Worm (Caenorhabditis elegans) whole organism, early embryonic: ENCODE results near the gene C25B8.8.

ENCODE experiments used
- B0310.2 ChIP-seq: sonication (generic microtip); optimal IDR thresholded peaks from 2 replicates; lab custom pipeline; 2016; ENCODE audit warnings: mild to moderate bottlenecking, missing genetic modification characterization, missing compliant biosample characterization
- F13C5.2 ChIP-seq: sonication (generic microtip); optimal IDR thresholded peaks from 2 replicates; lab custom pipeline; 2017; ENCODE audit warnings: mild to moderate bottlenecking, missing genetic modification characterization, inconsistent platforms, missing compliant biosample characterization
- aly-1 ChIP-seq: sonication (generic microtip); optimal IDR thresholded peaks from 2 replicates; lab custom pipeline; 2016; ENCODE audit warnings: missing genetic modification characterization, missing compliant biosample characterization
- ama-1 ChIP-seq: fragments of 150-350 bp; optimal IDR thresholded peaks from 2 replicates; lab custom pipeline; 2014
- ceh-13 ChIP-seq: fragments of 200-800 bp; sonication (Bioruptor generic); optimal IDR thresholded peaks from 2 replicates; lab custom pipeline; 2018; ENCODE audit warnings: mild to moderate bottlenecking, missing genetic modification characterization, missing compliant biosample characterization
- ceh-36 ChIP-seq: sonication (generic microtip); optimal IDR thresholded peaks from 2 replicates; lab custom pipeline; 2016; ENCODE audit warnings: missing genetic modification characterization, inconsistent platforms, missing compliant biosample characterization
- ets-7 ChIP-seq: sonication (generic microtip); optimal IDR thresholded peaks from 2 replicates; lab custom pipeline; 2016; ENCODE audit warnings: missing genotype, missing genetic modification characterization, missing compliant biosample characterization
- flt-1 ChIP-seq: fragments of 200-800 bp; sonication (Bioruptor generic); IDR thresholded peaks from 2 replicates; pipeline ENCODE4 v1.3.6; 2022; ENCODE audit warnings: missing genetic modification characterization, missing compliant biosample characterization
- hmbx-1 ChIP-seq: sonication (generic microtip); optimal IDR thresholded peaks from 2 replicates; lab custom pipeline; 2016; ENCODE audit warnings: mild to moderate bottlenecking, missing genetic modification characterization, missing compliant biosample characterization
- hmg-4 ChIP-seq: fragments of 200-800 bp; sonication (Bioruptor generic); optimal IDR thresholded peaks from 2 replicates; lab custom pipeline; 2018; ENCODE audit warnings: mild to moderate bottlenecking, missing genetic modification characterization, missing compliant biosample characterization
- hnd-1 ChIP-seq: sonication (generic microtip); optimal IDR thresholded peaks from 2 replicates; lab custom pipeline; 2016; ENCODE audit warnings: missing genetic modification characterization, missing compliant biosample characterization
- pes-1 ChIP-seq: fragments of 200-800 bp; sonication (Bioruptor generic); IDR thresholded peaks from 2 replicates; pipeline ENCODE4 v1.3.6; 2022; ENCODE audit warnings: missing genetic modification reagents, missing genetic modification characterization, missing compliant biosample characterization
- scrt-1 ChIP-seq: fragments of 200-800 bp; sonication (Bioruptor generic); IDR thresholded peaks from 2 replicates; pipeline ENCODE4 v1.3.6; 2022; ENCODE audit warnings: missing genetic modification characterization, missing compliant biosample characterization
- sea-1 ChIP-seq: fragments of 200-800 bp; sonication (Bioruptor generic); conservative IDR thresholded peaks from 2 replicates; pipeline ENCODE4 v1.3.6; 2022; ENCODE audit warnings: missing genetic modification characterization, missing compliant biosample characterization
- tbx-11 ChIP-seq: fragments of 200-800 bp; sonication (Bioruptor generic); IDR thresholded peaks from 2 replicates; pipeline ENCODE4 v1.3.6; 2022; ENCODE audit warnings: missing genetic modification characterization, missing compliant biosample characterization
- tbx-37 ChIP-seq: fragments of 200-800 bp; sonication (Bioruptor generic); conservative IDR thresholded peaks from 2 replicates; pipeline ENCODE4 v1.3.6; 2022; ENCODE audit warnings: missing genetic modification reagents, missing genetic modification characterization, missing compliant biosample characterization
- tra-4 ChIP-seq: sonication (generic microtip); optimal IDR thresholded peaks from 2 replicates; lab custom pipeline; 2017; ENCODE audit warnings: missing genetic modification characterization, missing compliant biosample characterization

Gene C25B8.8

ce11 chrX:6644971-6645704 is 35.3 kb downstream of the C25B8.8 start, which contains the start of gene C56E10.3:
TSS of gene C56E10.3 (plus strand) at chrX:6645654.
- TF ChIP-seq hmbx-1 (tag; lab: Kevin White, UChicago), result no peak
- no peak for TF ChIP-seq aly-1 (tag; lab: Kevin White, UChicago)
- no peak for TF ChIP-seq F13C5.2
- TF ChIP-seq pes-1 (GFP tag; lab: Robert Waterston, UW), result no peak
- no peak for TF ChIP-seq scrt-1 (GFP tag; lab: Robert Waterston, UW)
- TF ChIP-seq B0310.2, result no peak
- no peak for TF ChIP-seq hmg-4 (GFP tag; lab: Kevin White, UChicago)
- no peak for TF ChIP-seq ama-1 (lab: Kevin White, UChicago)
- TF ChIP-seq ets-7 (tag; lab: Kevin White, UChicago), result no peak
- TF ChIP-seq tra-4 (tag; lab: Kevin White, UChicago), result no peak

- TF ChIP-seq aly-1 (tag; lab: Kevin White, UChicago) (no peak), sea-1 (no peak), ama-1 (lab: Kevin White, UChicago) (no peak), tra-4 (tag; lab: Kevin White, UChicago) (no peak), flt-1 (GFP tag; lab: Robert Waterston, UW) (no peak), F13C5.2 (no peak), hmg-4 (GFP tag; lab: Kevin White, UChicago) (no peak), hnd-1 (tag; lab: Kevin White, UChicago) (no peak), scrt-1 (GFP tag; lab: Robert Waterston, UW) (no peak), tbx-11 (GFP tag; lab: Robert Waterston, UW) (no peak), ceh-13 (GFP tag; lab: Kevin White, UChicago) (no peak), ceh-36 (tag; lab: Kevin White, UChicago) (no peak), hmbx-1 (tag; lab: Kevin White, UChicago) (no peak), B0310.2 (no peak), pes-1 (GFP tag; lab: Robert Waterston, UW) (no peak), ets-7 (tag; lab: Kevin White, UChicago) (no peak), tbx-37 (GFP tag; lab: Robert Waterston, UW) (no peak)
These were observed 36.7 kb downstream of the C25B8.8 start for ce11 chrX:6646387-6647061.

ce11 chrX:6649573-6649972 is 39.8 kb downstream of the C25B8.8 start:
- no peak for TF ChIP-seq pes-1 (GFP tag; lab: Robert Waterston, UW)
- TF ChIP-seq ama-1 (lab: Kevin White, UChicago), result no peak
- no peak for TF ChIP-seq tra-4 (tag; lab: Kevin White, UChicago)
- no peak for TF ChIP-seq flt-1 (GFP tag; lab: Robert Waterston, UW)
- no peak for TF ChIP-seq ceh-13 (GFP tag; lab: Kevin White, UChicago)
- TF ChIP-seq hmg-4 (GFP tag; lab: Kevin White, UChicago), result no peak
- TF ChIP-seq tbx-37 (GFP tag; lab: Robert Waterston, UW), result no peak
- TF ChIP-seq F13C5.2, result no peak
- no peak for TF ChIP-seq scrt-1 (GFP tag; lab: Robert Waterston, UW)
- TF ChIP-seq ets-7 (tag; lab: Kevin White, UChicago), result no peak
- TF ChIP-seq sea-1, result no peak
- no peak for TF ChIP-seq aly-1 (tag; lab: Kevin White, UChicago)

- TF ChIP-seq tra-4 (tag; lab: Kevin White, UChicago) (no peak), tbx-37 (GFP tag; lab: Robert Waterston, UW) (no peak), scrt-1 (GFP tag; lab: Robert Waterston, UW) (no peak), ets-7 (tag; lab: Kevin White, UChicago) (no peak), B0310.2 (no peak), F13C5.2 (no peak), hnd-1 (tag; lab: Kevin White, UChicago) (no peak), flt-1 (GFP tag; lab: Robert Waterston, UW) (no peak)
These were observed 43.4 kb downstream of the C25B8.8 start for ce11 chrX:6653173-6653572.

- no peak for TF ChIP-seq hmbx-1 (tag; lab: Kevin White, UChicago)
- TF ChIP-seq hnd-1 (tag; lab: Kevin White, UChicago), result no peak
These were observed 44.3 kb downstream of the C25B8.8 start for ce11 chrX:6654139-6654538.

ce11 chrX:6655163-6655562 is 45.3 kb downstream of the C25B8.8 start, which contains the start of gene nhr-173:
TSS of gene nhr-173 (plus strand) at chrX:6655528.
- TF ChIP-seq hmg-4 (GFP tag; lab: Kevin White, UChicago) (no peak), tbx-37 (GFP tag; lab: Robert Waterston, UW) (no peak), hnd-1 (tag; lab: Kevin White, UChicago) (no peak), pes-1 (GFP tag; lab: Robert Waterston, UW) (no peak), scrt-1 (GFP tag; lab: Robert Waterston, UW) (no peak), tra-4 (tag; lab: Kevin White, UChicago) (no peak), aly-1 (tag; lab: Kevin White, UChicago) (no peak)

- no peak for TF ChIP-seq F13C5.2
- no peak for TF ChIP-seq B0310.2
- TF ChIP-seq aly-1 (tag; lab: Kevin White, UChicago), result no peak
- TF ChIP-seq hmbx-1 (tag; lab: Kevin White, UChicago), result no peak
- no peak for TF ChIP-seq hmg-4 (GFP tag; lab: Kevin White, UChicago)
- no peak for TF ChIP-seq tbx-37 (GFP tag; lab: Robert Waterston, UW)
- TF ChIP-seq hnd-1 (tag; lab: Kevin White, UChicago), result no peak
- TF ChIP-seq pes-1 (GFP tag; lab: Robert Waterston, UW), result no peak
- no peak for TF ChIP-seq ama-1 (lab: Kevin White, UChicago)
- TF ChIP-seq sea-1, result no peak
- TF ChIP-seq flt-1 (GFP tag; lab: Robert Waterston, UW), result no peak
- no peak for TF ChIP-seq tra-4 (tag; lab: Kevin White, UChicago)
- no peak for TF ChIP-seq tbx-11 (GFP tag; lab: Robert Waterston, UW)
- no peak for TF ChIP-seq ceh-36 (tag; lab: Kevin White, UChicago)
- TF ChIP-seq ets-7 (tag; lab: Kevin White, UChicago), result no peak
- TF ChIP-seq scrt-1 (GFP tag; lab: Robert Waterston, UW), result no peak
These were observed 46.4 kb downstream of the C25B8.8 start for ce11 chrX:6656251-6656650.
